Fruit fly (Drosophila melanogaster) whole organism, embryonic: ENCODE results near the gene mRpL51.
A peak's percentile ranks its signal among the peaks of the same experiment; 100 is the strongest.

Experiments used
- Atf6 ChIP-seq: fragments of 200-800 bp; sonication (Bioruptor generic); IDR thresholded peaks from 2 replicates; pipeline ENCODE4 v1.3.6; 2022; ENCODE audit warnings: missing biosample characterization, missing genetic modification characterization
- Bteb2 ChIP-seq: fragments of 200-800 bp; sonication (Bioruptor generic); optimal IDR thresholded peaks from 2 replicates; lab custom pipeline; 2016; ENCODE audit warnings: missing biosample characterization, missing genetic modification characterization
- CG10274 ChIP-seq: fragments of 200-800 bp; sonication (Bioruptor generic); optimal IDR thresholded peaks from 3 replicates; lab custom pipeline; 2017; ENCODE audit warnings: missing biosample characterization, mild to moderate bottlenecking, missing genetic modification characterization
- CG10321 ChIP-seq: fragments of 200-800 bp; sonication (Bioruptor generic); IDR thresholded peaks from 2 replicates; pipeline ENCODE4 v1.3.6; 2022; ENCODE audit warnings: missing biosample characterization, missing genetic modification characterization
- CG11456 ChIP-seq: fragments of 200-800 bp; sonication (Bioruptor generic); IDR thresholded peaks from 3 replicates; pipeline ENCODE4 v1.3.6; 2022; ENCODE audit warnings: missing biosample characterization, missing genetic modification characterization
- CG11696 ChIP-seq: fragments of 200-800 bp; sonication (Bioruptor generic); IDR thresholded peaks from 2 replicates; pipeline ENCODE4 v1.3.6; 2022; ENCODE audit warnings: missing biosample characterization, missing genetic modification characterization
- CG13296 ChIP-seq: fragments of 200-800 bp; sonication (Bioruptor generic); optimal IDR thresholded peaks from 3 replicates; lab custom pipeline; 2018; ENCODE audit warnings: missing biosample characterization, mild to moderate bottlenecking, missing genetic modification characterization
- CG14965 ChIP-seq: fragments of 200-800 bp; sonication (Bioruptor generic); optimal IDR thresholded peaks from 2 replicates; lab custom pipeline; 2016; ENCODE audit warnings: missing biosample characterization, missing genetic modification characterization, borderline replicate concordance
- CG15269 ChIP-seq: fragments of 200-800 bp; sonication (Bioruptor generic); optimal IDR thresholded peaks from 2 replicates; lab custom pipeline; 2018; ENCODE audit warnings: missing biosample characterization, mild to moderate bottlenecking, missing genetic modification characterization, moderate library complexity
- CG17186 ChIP-seq: fragments of 200-800 bp; sonication (Bioruptor generic); optimal IDR thresholded peaks from 3 replicates; lab custom pipeline; 2017; ENCODE audit warnings: missing biosample characterization, missing genetic modification reagents, missing genetic modification characterization
- CG17328 ChIP-seq: fragments of 200-800 bp; sonication (Bioruptor generic); IDR thresholded peaks from 2 replicates; pipeline ENCODE4 v1.3.6; 2022; ENCODE audit warnings: missing biosample characterization, missing genetic modification characterization
- CG6791 ChIP-seq: fragments of 200-800 bp; sonication (Bioruptor generic); IDR thresholded peaks from 3 replicates; pipeline ENCODE4 v1.3.6; 2022; ENCODE audit warnings: missing biosample characterization, missing genetic modification characterization; ENCODE audit not compliant: partially characterized antibody
- CG6813 ChIP-seq: fragments of 200-800 bp; sonication (Bioruptor generic); optimal IDR thresholded peaks from 2 replicates; lab custom pipeline; 2017; ENCODE audit warnings: missing biosample characterization, missing genetic modification characterization, mild to moderate bottlenecking, moderate library complexity, missing genetic modification reagents
- CG7357 ChIP-seq: fragments of 200-800 bp; sonication (Bioruptor generic); IDR thresholded peaks from 3 replicates; pipeline ENCODE4 v1.3.6; 2022; ENCODE audit warnings: missing biosample characterization, missing genetic modification characterization
- CG7745 ChIP-seq: fragments of 200-800 bp; sonication (Bioruptor generic); optimal IDR thresholded peaks from 2 replicates; lab custom pipeline; 2018; ENCODE audit warnings: missing biosample characterization, mild to moderate bottlenecking, missing genetic modification characterization, moderate library complexity
- CG8281 ChIP-seq: fragments of 200-800 bp; sonication (Bioruptor generic); optimal IDR thresholded peaks from 2 replicates; lab custom pipeline; 2018; ENCODE audit warnings: missing biosample characterization, mild to moderate bottlenecking, missing genetic modification characterization, moderate library complexity
- D19A ChIP-seq: fragments of 200-800 bp; optimal IDR thresholded peaks from 3 replicates; lab custom pipeline; 2019; ENCODE audit warnings: missing biosample characterization, mild to moderate bottlenecking, missing genetic modification characterization, moderate library complexity
- Dbx ChIP-seq: fragments of 200-800 bp; sonication (Bioruptor generic); IDR thresholded peaks from 3 replicates; pipeline ENCODE4 v1.3.6; 2022; ENCODE audit warnings: missing biosample characterization, missing genetic modification characterization
- Dip2 ChIP-seq: fragments of 200-800 bp; sonication (Bioruptor generic); IDR thresholded peaks from 2 replicates; pipeline ENCODE4 v1.3.6; 2022; ENCODE audit warnings: missing biosample characterization, missing genetic modification characterization
- Dp ChIP-seq: fragments of 200-800 bp; sonication (Bioruptor generic); optimal IDR thresholded peaks from 2 replicates; lab custom pipeline; 2018; ENCODE audit warnings: missing biosample characterization, mild to moderate bottlenecking, missing genetic modification characterization, moderate library complexity
- Fer3 ChIP-seq: fragments of 200-800 bp; sonication (Bioruptor generic); optimal IDR thresholded peaks from 2 replicates; lab custom pipeline; 2018; ENCODE audit warnings: missing biosample characterization, mild to moderate bottlenecking, missing genetic modification characterization, moderate library complexity
- HLHmδ ChIP-seq: fragments of 200-800 bp; sonication (Bioruptor generic); optimal IDR thresholded peaks from 2 replicates; lab custom pipeline; 2018; ENCODE audit warnings: missing biosample characterization, mild to moderate bottlenecking, missing genetic modification characterization, moderate library complexity
- HmgD ChIP-seq: fragments of 200-800 bp; sonication (Bioruptor generic); optimal IDR thresholded peaks from 3 replicates; lab custom pipeline; 2016; ENCODE audit warnings: missing biosample characterization, missing genetic modification characterization
- Hr39 ChIP-seq: fragments of >200 bp; optimal IDR thresholded peaks from 2 replicates; lab custom pipeline; 2017
- NFAT ChIP-seq: fragments of 200-800 bp; sonication (Bioruptor generic); IDR thresholded peaks from 2 replicates; pipeline ENCODE4 v1.3.6; 2022; ENCODE audit warnings: missing biosample characterization, missing genetic modification characterization
- NfI ChIP-seq: fragments of 200-800 bp; sonication (Bioruptor generic); optimal IDR thresholded peaks from 3 replicates; lab custom pipeline; 2018; ENCODE audit warnings: missing biosample characterization, mild to moderate bottlenecking, missing genetic modification characterization, moderate library complexity
- Oli ChIP-seq: fragments of 200-800 bp; sonication (Bioruptor generic); optimal IDR thresholded peaks from 2 replicates; lab custom pipeline; 2018; ENCODE audit warnings: missing biosample characterization, mild to moderate bottlenecking, missing genetic modification characterization, moderate library complexity
- Ravus ChIP-seq: fragments of 200-800 bp; sonication (Bioruptor generic); IDR thresholded peaks from 2 replicates; pipeline ENCODE4 v1.3.6; 2022; ENCODE audit warnings: missing biosample characterization, missing genetic modification characterization
- Scr ChIP-seq: fragments of 200-800 bp; sonication (Bioruptor generic); IDR thresholded peaks from 2 replicates; pipeline ENCODE4 v1.3.6; 2022; ENCODE audit warnings: missing biosample characterization, missing genetic modification characterization; ENCODE audit not compliant: partially characterized antibody
- abd-A ChIP-seq: fragments of 200-800 bp; sonication (Bioruptor generic); optimal IDR thresholded peaks from 3 replicates; lab custom pipeline; 2019; ENCODE audit warnings: missing biosample characterization, mild to moderate bottlenecking, missing genetic modification characterization, moderate library complexity
- al ChIP-seq: fragments of 200-800 bp; sonication (Bioruptor generic); IDR thresholded peaks from 2 replicates; pipeline ENCODE4 v1.3.6; 2022; ENCODE audit warnings: missing biosample characterization, missing genetic modification characterization
- amos ChIP-seq: fragments of 200-800 bp; sonication (Bioruptor generic); IDR thresholded peaks from 2 replicates; pipeline ENCODE4 v1.3.6; 2022; ENCODE audit warnings: missing biosample characterization, missing genetic modification characterization; ENCODE audit not compliant: partially characterized antibody
- az2 ChIP-seq: fragments of 200-800 bp; sonication (Bioruptor generic); optimal IDR thresholded peaks from 3 replicates; lab custom pipeline; 2016; ENCODE audit warnings: missing biosample characterization, missing genetic modification characterization
- bbx ChIP-seq: fragments of 200-800 bp; sonication (Bioruptor generic); IDR thresholded peaks from 2 replicates; pipeline ENCODE4 v1.3.6; 2022; ENCODE audit warnings: missing biosample characterization, missing genetic modification characterization; ENCODE audit not compliant: partially characterized antibody
- cato ChIP-seq: fragments of 200-800 bp; sonication (Bioruptor generic); optimal IDR thresholded peaks from 2 replicates; lab custom pipeline; 2016; ENCODE audit warnings: missing biosample characterization, missing genetic modification characterization, borderline replicate concordance
- crc ChIP-seq: fragments of 200-800 bp; sonication (Bioruptor generic); optimal IDR thresholded peaks from 2 replicates; lab custom pipeline; 2016; ENCODE audit warnings: missing biosample characterization, missing genetic modification characterization
- crol ChIP-seq: fragments of 200-800 bp; sonication (Bioruptor generic); IDR thresholded peaks from 2 replicates; pipeline ENCODE4 v1.3.6; 2022; ENCODE audit warnings: missing biosample characterization, missing genetic modification characterization
- dysf ChIP-seq: fragments of 200-800 bp; sonication (Bioruptor generic); IDR thresholded peaks from 3 replicates; pipeline ENCODE4 v1.3.6; 2022; ENCODE audit warnings: missing biosample characterization, missing genetic modification characterization
- gsb-n ChIP-seq: fragments of 200-800 bp; sonication (Bioruptor generic); optimal IDR thresholded peaks from 3 replicates; lab custom pipeline; 2018; ENCODE audit warnings: missing biosample characterization, mild to moderate bottlenecking, missing genetic modification characterization
- ind ChIP-seq: fragments of 200-800 bp; sonication (Bioruptor generic); optimal IDR thresholded peaks from 3 replicates; lab custom pipeline; 2016; ENCODE audit warnings: missing biosample characterization, missing genetic modification characterization
- nerfin-2 ChIP-seq: fragments of 200-800 bp; sonication (Bioruptor generic); IDR thresholded peaks from 2 replicates; pipeline ENCODE4 v1.3.6; 2022; ENCODE audit warnings: missing biosample characterization, missing genetic modification characterization; ENCODE audit not compliant: partially characterized antibody
- nmo ChIP-seq: fragments of 200-800 bp; sonication (Bioruptor generic); optimal IDR thresholded peaks from 2 replicates; lab custom pipeline; 2018; ENCODE audit warnings: missing biosample characterization, mild to moderate bottlenecking, missing genetic modification characterization, moderate library complexity
- otp ChIP-seq: fragments of 200-800 bp; sonication (Bioruptor generic); IDR thresholded peaks from 3 replicates; pipeline ENCODE4, ENCODE4 v1.3.6; 2022; ENCODE audit warnings: missing biosample characterization, missing genetic modification characterization
- rib ChIP-seq: fragments of 200-800 bp; sonication (Bioruptor generic); IDR thresholded peaks from 2 replicates; pipeline ENCODE4 v1.3.6; 2022; ENCODE audit warnings: missing biosample characterization, missing genetic modification characterization
- slbo ChIP-seq: fragments of 200-800 bp; sonication (Bioruptor generic); IDR thresholded peaks from 2 replicates; pipeline ENCODE4 v1.3.6; 2022; ENCODE audit warnings: missing biosample characterization, missing genetic modification characterization
- sna ChIP-seq: fragments of 200-800 bp; sonication (Bioruptor generic); IDR thresholded peaks from 2 replicates; pipeline ENCODE4 v1.3.6; 2022; ENCODE audit warnings: missing biosample characterization, missing genetic modification characterization; ENCODE audit not compliant: partially characterized antibody
- wdn ChIP-seq: fragments of 200-800 bp; sonication (Bioruptor generic); IDR thresholded peaks from 2 replicates; pipeline ENCODE4 v1.3.6; 2022; ENCODE audit warnings: missing biosample characterization, missing genetic modification characterization
- z ChIP-seq: fragments of 200-800 bp; sonication (Bioruptor generic); IDR thresholded peaks from 3 replicates; pipeline ENCODE4 v1.3.6; 2022; ENCODE audit warnings: missing biosample characterization, missing genetic modification characterization

The mRpL51 gene

DNA sequence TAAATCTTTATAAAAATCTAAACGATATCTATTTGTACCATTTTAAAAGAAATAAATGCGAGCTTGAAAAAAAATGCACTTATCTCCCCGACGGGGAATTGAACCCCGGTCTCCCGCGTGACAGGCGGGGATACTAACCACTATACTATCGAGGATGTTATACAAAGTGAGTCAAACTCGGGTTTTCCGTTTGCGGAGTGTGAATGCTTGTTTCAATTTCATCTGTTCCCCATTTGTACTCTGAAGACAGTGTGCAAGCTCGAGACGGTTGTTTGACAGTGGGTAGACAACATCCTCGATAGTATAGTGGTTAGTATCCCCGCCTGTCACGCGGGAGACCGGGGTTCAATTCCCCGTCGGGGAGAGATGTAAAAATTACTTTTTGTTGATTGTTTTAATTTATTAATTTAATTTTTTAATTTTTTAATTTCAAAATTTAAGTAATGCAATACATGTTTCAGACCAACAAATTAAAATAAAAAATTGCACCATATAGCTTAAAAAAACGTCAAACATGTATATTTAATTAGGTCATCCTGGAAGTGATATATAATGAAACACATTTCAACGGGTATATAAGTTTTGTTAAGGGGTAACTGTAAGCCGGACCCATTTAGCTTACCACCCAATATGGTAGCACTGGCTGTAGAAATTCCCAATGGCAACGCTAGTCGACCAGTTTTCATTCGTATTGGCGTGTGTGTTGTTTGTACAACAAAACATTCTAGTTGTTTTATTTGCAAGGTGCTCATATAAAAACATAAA is 24.5 kb upstream of the mRpL51 start, which contains the start of gene Sema1a (continued):
- TF ChIP-seq NFAT (GFP tag; lab: Robert Waterston, UW) (no peak), Ravus (GFP tag; lab: Robert Waterston, UW) (peak; percentile 30), HLHmδ (GFP tag; lab: Kevin White, UChicago) (no peak), CG17328 (GFP tag; lab: Robert Waterston, UW) (peak; percentile 81), az2 (GFP tag; lab: Kevin White, UChicago) (peak; percentile 81), Scr (GFP tag; lab: Robert Waterston, UW) (peak; percentile 69), dysf (GFP tag; lab: Robert Waterston, UW) (peak; percentile 69; the same call in 2 of the 3 replicates), CG6791 (GFP tag; lab: Robert Waterston, UW) (peak; percentile 93; the same call in 2 of the 3 replicates), CG7745 (tag; lab: Kevin White, UChicago) (peak; percentile 9), cato (peak; percentile 43), Fer3 (tag; lab: Kevin White, UChicago) (peak; percentile 53), CG13296 (peak; percentile 55), HmgD (no peak), rib (GFP tag; lab: Robert Waterston, UW) (0 out of 2 replicates have a peak, but pooled peaks have one; percentile 32), Bteb2 (GFP tag; lab: Kevin White, UChicago) (peak; percentile 62), CG11456 (GFP tag; lab: Robert Waterston, UW) (no peak), nerfin-2 (GFP tag; lab: Robert Waterston, UW) (peak; percentile 80), D19A (tag; lab: Kevin White, UChicago) (peak; percentile 88), otp (no peak; the same call in 2 of the 3 replicates), al (GFP tag; lab: Robert Waterston, UW) (no peak; the same call in 1 of the 2 replicates), CG10274 (GFP tag; lab: Kevin White, UChicago) (no peak), bbx (GFP tag; lab: Robert Waterston, UW) (peak; percentile 95), Oli (peak; percentile 74), CG17186 (GFP tag; lab: Kevin White, UChicago) (no peak), crol (GFP tag; lab: Robert Waterston, UW) (no peak), CG15269 (peak; percentile 52), Dbx (GFP tag; lab: Robert Waterston, UW) (peak; percentile 73; the same call in 2 of the 3 replicates), gsb-n (peak; percentile 64), CG6813 (GFP tag; lab: Kevin White, UChicago) (no peak), CG8281 (tag; lab: Kevin White, UChicago) (no peak), abd-A (tag; lab: Kevin White, UChicago) (peak; percentile 11), Dp (GFP tag; lab: Kevin White, UChicago) (no peak), Atf6 (GFP tag; lab: Robert Waterston, UW) (peak; percentile 72), sna (peak; percentile 81), amos (GFP tag; lab: Robert Waterston, UW) (peak; percentile 83; the same call in 1 of the 2 replicates), wdn (GFP tag; lab: Robert Waterston, UW) (peak; percentile 69; the same call in 1 of the 2 replicates), NfI (GFP tag; lab: Kevin White, UChicago) (peak; percentile 88), z (GFP tag; lab: Robert Waterston, UW) (no peak), ind (peak; percentile 51), CG14965 (no peak), CG7357 (GFP tag; lab: Robert Waterston, UW) (no peak; the same call in 2 of the 3 replicates), CG10321 (GFP tag; lab: Robert Waterston, UW) (peak; percentile 37; the same call in 1 of the 2 replicates), Hr39 (no peak), nmo (GFP tag; lab: Kevin White, UChicago) (peak; percentile 36), crc (GFP tag; lab: Kevin White, UChicago) (peak; percentile 70), CG11696 (GFP tag; lab: Robert Waterston, UW) (0 out of 2 replicates have a peak, but pooled peaks have one; percentile 44), Dip2 (GFP tag; lab: Robert Waterston, UW) (no peak), slbo (peak; percentile 86)
